Worm (Caenorhabditis elegans): ENCODE data around the gene zig-6.

DNA sequence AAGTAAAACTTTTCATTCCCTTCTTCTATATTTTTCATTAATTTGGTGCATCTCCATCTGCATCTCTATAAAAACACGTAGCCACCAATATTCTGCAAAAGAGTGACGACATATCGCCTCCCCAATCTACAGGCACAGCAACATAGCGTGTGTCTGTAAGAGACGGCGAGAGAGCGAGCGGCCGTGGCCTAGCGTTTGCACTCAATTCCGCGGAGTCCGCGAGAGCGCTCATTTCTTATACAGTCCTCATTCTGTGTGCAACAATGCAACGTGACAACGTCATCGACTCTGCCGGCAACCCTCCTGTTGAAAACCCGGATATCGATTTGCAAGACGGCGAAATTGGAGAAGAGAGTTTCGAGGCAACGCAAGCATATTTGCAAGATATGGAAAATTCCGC is 16.7 kb upstream of the zig-6 start, which contains the start of gene H28G03.2:
- TF ChIP-seq cog-1 (tag; optimal IDR thresholded peaks at IDR 0.05) (no peak), flt-1 (GFP tag; IDR thresholded peaks at IDR 0.05) (no peak), klf-2 (GFP tag; conservative IDR thresholded peaks at IDR 0.05) (no peak), med-1 (GFP tag; optimal IDR thresholded peaks at IDR 0.05; ENCODE audit: insufficient read depth) (no peak)

Measured in whole organism, midembryonic.